Fruit fly (Drosophila melanogaster): ENCODE data around the gene CG42713.

The CG42713 gene

DNA sequence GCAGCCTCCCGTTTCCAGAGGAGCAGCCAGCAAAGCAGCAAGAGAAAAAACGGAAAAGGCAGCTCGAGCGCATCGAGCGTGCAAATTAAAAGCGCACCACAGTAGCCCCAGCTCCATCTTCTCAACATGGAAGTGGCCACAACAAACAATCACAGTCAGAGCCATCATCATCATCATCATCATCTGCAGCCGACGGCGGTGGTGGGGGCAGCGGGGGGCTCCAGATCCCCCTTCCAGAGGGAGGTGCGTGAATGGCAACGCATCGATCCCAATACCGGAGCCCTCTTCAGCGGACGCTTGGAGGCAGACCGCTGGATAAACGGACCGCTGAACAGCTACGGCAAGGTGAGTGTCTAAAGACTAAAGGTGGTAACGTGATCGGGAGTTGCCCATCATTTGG is 24.5 kb downstream of the CG42713 start:
- TF ChIP-seq CG8478 (optimal IDR thresholded peaks at IDR 0.05) (no peak), CTCF (optimal IDR thresholded peaks at IDR 0.05) (no peak)

DNA sequence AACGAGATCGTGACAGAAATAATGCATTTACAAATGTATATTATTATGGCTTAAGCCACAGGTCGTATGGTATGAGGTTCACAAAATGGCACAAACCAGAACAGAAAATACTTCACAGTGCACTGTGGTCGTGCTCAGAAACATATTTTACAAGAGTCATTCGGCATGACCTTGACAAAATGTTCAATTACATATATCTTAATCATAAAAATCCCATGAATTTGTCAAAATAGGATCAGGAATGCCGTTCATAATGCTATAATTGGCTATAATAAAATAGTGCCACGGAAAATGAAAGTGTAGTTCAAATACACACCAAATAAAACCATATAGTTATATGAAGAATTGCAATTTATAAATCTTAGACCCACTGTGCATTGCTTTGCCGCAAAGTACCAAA is 28.4 kb downstream of the CG42713 start:
- TF ChIP-seq CG8478 (optimal IDR thresholded peaks at IDR 0.05) = no peak
- no peak for TF ChIP-seq CTCF (optimal IDR thresholded peaks at IDR 0.05)

DNA sequence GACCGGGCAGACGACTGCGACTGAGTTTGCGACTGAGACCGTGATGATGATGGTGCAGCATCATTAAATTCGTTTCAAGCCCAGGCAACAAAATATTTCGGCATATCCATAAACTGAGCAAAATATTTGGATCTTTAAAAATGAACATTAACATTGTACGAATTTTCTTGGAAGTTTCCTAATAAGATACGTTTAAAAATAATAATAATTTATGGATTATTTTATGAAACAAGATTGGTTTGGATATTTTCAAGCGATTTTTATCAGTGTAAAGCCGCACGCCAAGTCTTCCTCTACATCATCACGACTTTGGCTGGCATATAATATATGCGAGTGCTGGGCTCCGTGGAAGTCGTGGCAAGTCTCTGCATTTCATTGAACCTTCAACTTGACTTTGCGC is 29.1 kb downstream of the CG42713 start:
- TF ChIP-seq CTCF (optimal IDR thresholded peaks at IDR 0.05) (no peak), CG8478 (optimal IDR thresholded peaks at IDR 0.05) (no peak)

DNA sequence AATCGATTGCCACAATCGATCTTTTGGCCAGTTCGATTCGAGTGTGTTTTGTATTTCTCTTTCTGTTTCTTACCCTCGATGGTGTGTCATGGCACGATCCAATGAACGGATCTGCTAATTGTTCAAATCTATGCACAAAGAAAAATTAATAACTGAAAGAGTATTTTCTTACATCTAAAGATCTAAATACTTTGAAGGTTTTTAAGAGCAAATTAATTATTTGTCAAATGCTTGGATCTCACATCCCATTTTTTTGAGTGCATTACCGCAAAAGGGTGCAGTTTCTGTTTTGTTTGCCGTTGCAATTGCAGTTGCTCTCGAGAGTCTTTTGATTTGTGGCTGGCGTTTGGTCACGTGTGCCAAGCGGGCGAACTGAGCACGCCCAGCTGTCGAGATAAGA is 30.7 kb downstream of the CG42713 start:
- TF ChIP-seq CG8478 (optimal IDR thresholded peaks at IDR 0.05) (no peak), CTCF (optimal IDR thresholded peaks at IDR 0.05) (no peak)

DNA sequence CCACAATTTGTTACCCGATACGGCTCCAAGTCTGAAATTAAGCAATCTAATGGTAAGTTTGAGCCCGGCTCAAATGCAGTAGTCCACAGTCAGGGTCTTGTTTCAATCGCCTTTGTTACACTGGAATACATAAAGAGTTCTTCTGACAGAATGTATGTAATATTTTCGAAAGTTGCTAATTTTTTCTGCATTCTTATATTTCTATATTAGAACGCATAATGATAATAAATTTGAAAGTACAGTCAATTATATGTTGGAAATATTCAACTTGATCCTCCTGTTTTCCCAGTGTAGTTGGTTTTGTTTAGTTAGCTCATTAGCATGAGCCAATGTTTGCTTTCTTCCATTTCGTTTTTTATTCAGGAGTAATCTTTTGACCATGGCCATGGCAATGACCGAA is 32.2 kb downstream of the CG42713 start:
- no peak for TF ChIP-seq CG8478 (optimal IDR thresholded peaks at IDR 0.05)
- TF ChIP-seq CTCF (optimal IDR thresholded peaks at IDR 0.05) = no peak

DNA sequence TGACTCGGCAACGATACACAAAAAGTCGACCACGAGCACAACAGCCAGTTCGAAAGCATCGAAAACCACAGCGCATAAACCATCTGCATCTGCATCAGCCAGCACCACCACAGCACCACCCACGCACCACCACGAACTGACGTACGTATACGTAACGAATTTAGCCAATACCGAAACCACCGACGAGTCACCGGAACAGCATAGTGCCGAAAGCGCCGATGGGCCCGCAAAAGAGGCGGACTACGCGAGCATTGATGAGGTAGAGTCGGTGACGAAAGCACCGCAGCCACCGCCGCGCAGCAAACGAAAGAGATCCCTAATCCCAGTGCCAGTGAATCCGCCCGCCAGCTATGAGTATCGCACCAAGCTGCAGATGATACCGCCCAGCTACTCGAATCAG is 39.9 kb downstream of the CG42713 start:
- TF ChIP-seq CTCF (optimal IDR thresholded peaks at IDR 0.05) (no peak), CG8478 (optimal IDR thresholded peaks at IDR 0.05) (no peak)

DNA sequence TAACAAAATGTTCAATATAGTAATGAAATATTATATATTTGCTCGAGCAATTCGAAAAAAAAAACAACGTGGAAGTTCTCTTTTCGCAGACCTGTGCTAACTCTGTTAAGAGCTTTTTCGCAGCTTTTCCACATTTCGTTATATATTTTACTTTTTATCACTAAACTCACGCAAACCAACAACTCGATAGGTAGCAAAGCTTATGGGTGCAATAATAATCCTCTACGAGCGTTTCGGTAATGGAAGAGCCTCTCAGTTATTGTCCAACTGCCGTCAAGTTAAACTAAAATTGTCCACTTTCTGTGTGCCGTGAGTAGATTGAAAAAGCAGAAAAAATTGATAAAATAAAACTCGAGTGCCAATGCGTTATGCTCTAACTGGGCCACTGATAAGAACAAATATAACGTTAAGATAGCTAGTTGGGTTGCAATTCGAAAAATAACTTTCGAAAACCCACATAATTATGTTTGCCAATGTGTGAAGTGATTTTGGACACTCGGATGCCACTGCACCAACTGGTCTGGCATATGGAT is 42.5 kb downstream of the CG42713 start, which contains the start of gene Tsp29Fa:
Gene Tsp29Fa (plus strand): TSS at position 253 of the 533 bp plus-strand sequence.
- TF ChIP-seq CTCF (optimal IDR thresholded peaks at IDR 0.05) (no peak), CG8478 (optimal IDR thresholded peaks at IDR 0.05) (no peak)

DNA sequence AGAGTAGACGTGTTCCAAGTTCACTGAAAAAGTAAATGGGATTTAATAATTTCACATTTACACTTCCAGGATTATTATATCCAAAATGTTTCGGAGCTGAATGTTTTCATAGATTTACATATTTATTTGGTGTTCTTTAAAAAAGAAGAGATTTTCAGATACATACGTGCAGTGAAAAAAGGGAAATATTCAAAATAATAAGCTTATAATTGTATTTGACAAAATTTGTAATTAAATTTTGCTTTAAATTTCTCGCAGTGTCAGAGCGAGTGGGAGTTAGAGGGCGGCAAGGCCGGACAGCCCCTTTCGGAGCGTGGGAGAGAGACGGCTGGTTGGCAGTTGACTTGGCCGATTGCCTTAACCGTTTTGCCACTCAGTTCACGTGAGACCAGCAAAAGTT is 45.8 kb downstream of the CG42713 start, which contains the start of gene Tsp29Fb:
Gene Tsp29Fb (plus strand): TSS at position 388 of the 400 bp plus-strand sequence.
- TF ChIP-seq CTCF (optimal IDR thresholded peaks at IDR 0.05) (no peak), CG8478 (optimal IDR thresholded peaks at IDR 0.05) (no peak)

DNA sequence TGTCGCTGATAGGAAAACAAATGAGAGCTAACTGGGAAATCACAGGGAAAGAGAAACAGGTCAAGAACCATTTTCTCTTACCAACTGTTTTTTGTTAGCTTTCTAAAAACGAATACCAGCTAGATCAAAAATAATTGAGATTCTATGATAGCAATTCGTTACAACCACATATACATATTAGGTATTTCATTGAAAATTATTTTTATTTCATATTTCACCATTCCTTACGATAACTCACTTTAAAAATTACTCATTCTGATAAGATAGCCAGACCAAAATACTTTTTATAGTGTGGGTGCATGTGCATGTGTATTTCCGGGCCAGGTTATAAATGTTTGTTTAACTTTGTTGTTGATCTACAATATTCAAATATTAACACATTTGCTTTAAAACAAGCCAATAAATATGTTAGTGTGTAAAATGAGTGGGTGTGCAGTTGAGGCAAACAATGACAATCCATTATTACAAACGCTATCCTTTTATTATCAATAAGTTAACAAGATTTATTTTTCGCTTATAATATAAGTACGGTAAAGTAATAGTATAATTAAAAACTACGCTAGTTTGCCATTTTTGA is 46.7 kb downstream of the CG42713 start:
- TF ChIP-seq CTCF (optimal IDR thresholded peaks at IDR 0.05) = no peak
- no peak for TF ChIP-seq CG8478 (optimal IDR thresholded peaks at IDR 0.05)

DNA sequence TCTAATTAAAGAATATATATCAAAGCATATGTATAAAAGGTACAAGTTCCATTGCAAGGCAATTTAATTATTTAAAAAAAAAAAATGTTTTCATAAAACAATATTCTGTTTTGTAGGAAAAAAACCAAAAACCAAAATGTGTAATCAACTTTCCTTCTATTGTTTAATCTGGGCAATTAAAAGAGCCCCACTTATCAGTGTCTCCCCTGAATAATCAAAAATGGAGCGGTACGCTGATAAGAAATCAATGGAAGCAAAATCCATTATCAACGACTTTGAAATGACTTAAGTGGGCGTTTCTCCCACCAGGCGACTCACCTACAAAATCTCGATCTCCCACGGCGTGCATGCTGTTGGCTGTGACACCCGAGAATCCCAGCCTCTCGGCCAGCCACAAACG is 49.4 kb downstream of the CG42713 start:
- TF ChIP-seq CG8478 (optimal IDR thresholded peaks at IDR 0.05) (no peak), CTCF (optimal IDR thresholded peaks at IDR 0.05) (no peak)
